Worm (Caenorhabditis elegans): ENCODE data around the gene dct-16.

Gene dct-16

ce11 chrV:20504997-20505396 lies 6.1 kb upstream of the dct-16 start, which contains the start of gene Y38H6C.4 (continued):
- no peak for TF ChIP-seq aha-1 (tag; optimal IDR thresholded peaks at IDR 0.05)
- TF ChIP-seq ceh-82 (tag; optimal IDR thresholded peaks at IDR 0.05), result no peak
- no peak for TF ChIP-seq mep-1 (tag; optimal IDR thresholded peaks at IDR 0.05)
- no peak for TF ChIP-seq fkh-4 (tag; optimal IDR thresholded peaks at IDR 0.05; ENCODE audit: borderline replicate concordance)
- no peak for TF ChIP-seq zag-1 (tag; optimal IDR thresholded peaks at IDR 0.05)
- no peak for TF ChIP-seq irx-1 (tag; optimal IDR thresholded peaks at IDR 0.05)
- no peak for TF ChIP-seq vab-15 (tag; optimal IDR thresholded peaks at IDR 0.05)

- TF ChIP-seq fkh-8 (tag; optimal IDR thresholded peaks at IDR 0.05) (peak; percentile 14), efl-1 (optimal IDR thresholded peaks at IDR 0.05) (no peak), efl-1 (GFP tag; optimal IDR thresholded peaks at IDR 0.05 in 1 of 2) (peak in 1 of 2 experiments; percentile 1), zag-1 (tag; optimal IDR thresholded peaks at IDR 0.05) (no peak), hlh-4 (tag; optimal IDR thresholded peaks at IDR 0.05) (no peak), dpl-1 (GFP tag; optimal IDR thresholded peaks at IDR 0.05) (no peak)
These were observed 1.5 kb upstream of the dct-16 start, which contains the start of gene dct-14 for ce11 chrV:20500405-20500804. Gene dct-14 (minus strand): TSS chrV:20500505.

- TF ChIP-seq nhr-11 (tag; optimal IDR thresholded peaks at IDR 0.05) (no peak), hlh-4 (tag; optimal IDR thresholded peaks at IDR 0.05) (no peak), nhr-20 (tag; optimal IDR thresholded peaks at IDR 0.05) (no peak), sox-4 (tag; optimal IDR thresholded peaks at IDR 0.05) (no peak), nhr-84 (tag; optimal IDR thresholded peaks at IDR 0.05) (no peak), isw-1 (GFP tag; IDR thresholded peaks at IDR 0.05) (no peak), unc-86 (tag; optimal IDR thresholded peaks at IDR 0.05) (no peak), lin-15B (tag; optimal IDR thresholded peaks at IDR 0.05) (no peak), ets-5 (GFP tag; IDR thresholded peaks at IDR 0.05) (no peak), elt-2 (tag; optimal IDR thresholded peaks at IDR 0.05) (no peak), alr-1 (tag; optimal IDR thresholded peaks at IDR 0.05; ENCODE audit: borderline replicate concordance) (no peak), vab-15 (tag; optimal IDR thresholded peaks at IDR 0.05) (no peak), sptf-1 (tag; optimal IDR thresholded peaks at IDR 0.05) (no peak), mdl-1 (tag; optimal IDR thresholded peaks at IDR 0.05) (no peak), C34B4.2 (tag; optimal IDR thresholded peaks at IDR 0.05) (no peak)
These were observed 785 bp upstream of the dct-16 start for ce11 chrV:20499642-20500041.

ce11 chrV:20497537-20497936 lies 1.3 kb downstream of the dct-16 start:
- TF ChIP-seq fkh-8 (tag; optimal IDR thresholded peaks at IDR 0.05) (no peak), efl-1 (optimal IDR thresholded peaks at IDR 0.05) (no peak), efl-1 (GFP tag; optimal IDR thresholded peaks at IDR 0.05 in 1 of 2) (peak in 1 of 2 experiments; percentile 25), lin-39 (tag; optimal IDR thresholded peaks at IDR 0.05) (no peak), elt-2 (tag; optimal IDR thresholded peaks at IDR 0.05) (peak; percentile 38)

- TF ChIP-seq nhr-12 (tag; optimal IDR thresholded peaks at IDR 0.05), result no peak
- TF ChIP-seq unc-30 (tag; optimal IDR thresholded peaks at IDR 0.05), result no peak
- peak; percentile 46 to 73 for TF ChIP-seq efl-1 (optimal IDR thresholded peaks at IDR 0.05)
- TF ChIP-seq efl-1 (GFP tag; optimal IDR thresholded peaks at IDR 0.05 in 1 of 2), result peak; percentile 72 to 94
- TF ChIP-seq nhr-28 (tag; optimal IDR thresholded peaks at IDR 0.05), result no peak
- TF ChIP-seq pqm-1 (tag; optimal IDR thresholded peaks at IDR 0.05), result no peak
- no peak for TF ChIP-seq mdl-1 (tag; optimal IDR thresholded peaks at IDR 0.05)
- TF ChIP-seq nhr-20 (tag; optimal IDR thresholded peaks at IDR 0.05), result peak; percentile 56
- no peak for TF ChIP-seq Y116A8C.19 (tag; optimal IDR thresholded peaks at IDR 0.05; ENCODE audit: borderline replicate concordance)
- peak; percentile 74 for TF ChIP-seq nhr-85 (tag)
- TF ChIP-seq unc-130 (tag; optimal IDR thresholded peaks at IDR 0.05), result no peak
- TF ChIP-seq lin-15B (tag; optimal IDR thresholded peaks at IDR 0.05), result no peak
- no peak for TF ChIP-seq C34B4.2 (tag; optimal IDR thresholded peaks at IDR 0.05)
- TF ChIP-seq ets-5 (GFP tag; IDR thresholded peaks at IDR 0.05), result no peak
- TF ChIP-seq nhr-11 (tag; optimal IDR thresholded peaks at IDR 0.05), result no peak
- no peak for TF ChIP-seq elt-2 (tag; optimal IDR thresholded peaks at IDR 0.05)
- no peak for TF ChIP-seq lin-14 (GFP tag; optimal IDR thresholded peaks at IDR 0.05)
- TF ChIP-seq lin-13 (GFP tag; optimal IDR thresholded peaks at IDR 0.05), result no peak
- TF ChIP-seq elt-3 (tag; optimal IDR thresholded peaks at IDR 0.05), result peak in 1 of 6 experiments; percentile 18
- peak; percentile 90 for TF ChIP-seq F16B12.6 (tag; optimal IDR thresholded peaks at IDR 0.05)
- peak; percentile 42 for TF ChIP-seq dsc-1 (tag; optimal IDR thresholded peaks at IDR 0.05)
- TF ChIP-seq aha-1 (tag; optimal IDR thresholded peaks at IDR 0.05), result no peak
- TF ChIP-seq lin-35 (GFP tag; optimal IDR thresholded peaks at IDR 0.05), result peak; percentile 28 to 80
- TF ChIP-seq hlh-17 (GFP tag; optimal IDR thresholded peaks at IDR 0.05; ENCODE audit: borderline replicate concordance), result no peak
- TF ChIP-seq snu-23 (GFP tag; optimal IDR thresholded peaks at IDR 0.05), result peak; percentile 69
- TF ChIP-seq nhr-84 (tag; optimal IDR thresholded peaks at IDR 0.05), result no peak
These were observed 5.3 kb downstream of the dct-16 start, which contains the start of gene B0250.5 for ce11 chrV:20493271-20494231. Gene B0250.5 (plus strand): TSS chrV:20493924.
